Fruit fly (Drosophila melanogaster) whole organism, embryonic: Measurements from ENCODE around the gene CG16853.

Experiments used
- CG10543 ChIP-seq: fragments of 200-800 bp; sonication (Bioruptor generic); optimal IDR thresholded peaks from 3 replicates; lab custom pipeline; 2017; ENCODE audit warnings: missing biosample characterization, mild to moderate bottlenecking, missing genetic modification characterization, moderate library complexity
- CG11085 ChIP-seq: fragments of 200-800 bp; sonication (Bioruptor generic); IDR thresholded peaks from 2 replicates; pipeline ENCODE4 v1.3.6; 2022; ENCODE audit warnings: missing biosample characterization, missing genetic modification characterization
- CG11247 ChIP-seq: fragments of 200-800 bp; sonication (Bioruptor generic); IDR thresholded peaks from 2 replicates; pipeline ENCODE4 v1.3.6; 2022; ENCODE audit warnings: missing biosample characterization, missing genetic modification characterization
- CG11560 ChIP-seq: fragments of 200-800 bp; sonication (Bioruptor generic); IDR thresholded peaks from 3 replicates; pipeline ENCODE4 v1.3.6; 2022; ENCODE audit warnings: missing biosample characterization, missing genetic modification characterization
- CG11696 ChIP-seq: fragments of 200-800 bp; sonication (Bioruptor generic); IDR thresholded peaks from 2 replicates; pipeline ENCODE4 v1.3.6; 2022; ENCODE audit warnings: missing biosample characterization, missing genetic modification characterization
- CG12659 ChIP-seq: fragments of 200-800 bp; sonication (Bioruptor generic); optimal IDR thresholded peaks from 3 replicates; lab custom pipeline; 2017; ENCODE audit warnings: mild to moderate bottlenecking, missing biosample characterization, missing genetic modification reagents, missing genetic modification characterization
- CG15011 ChIP-seq: fragments of 200-800 bp; sonication (Bioruptor generic); optimal IDR thresholded peaks from 3 replicates; lab custom pipeline; 2018; ENCODE audit warnings: missing biosample characterization, mild to moderate bottlenecking, missing genetic modification characterization
- CG17612 ChIP-seq: fragments of 200-800 bp; sonication (Bioruptor generic); IDR thresholded peaks from 2 replicates; pipeline ENCODE4 v1.3.6; 2022; ENCODE audit warnings: missing biosample characterization, missing genetic modification characterization
- CG18011 ChIP-seq: fragments of 200-800 bp; sonication (Bioruptor generic); optimal IDR thresholded peaks from 2 replicates; lab custom pipeline; 2017; ENCODE audit warnings: missing biosample characterization, missing genetic modification characterization, mild to moderate bottlenecking, moderate library complexity, missing genotype
- CG2889 ChIP-seq: fragments of 200-800 bp; sonication (Bioruptor generic); IDR thresholded peaks from 3 replicates; pipeline ENCODE4 v1.3.6; 2022; ENCODE audit warnings: missing biosample characterization, missing genetic modification characterization
- CG3847 ChIP-seq: fragments of 200-800 bp; sonication (Bioruptor generic); IDR thresholded peaks from 2 replicates; pipeline ENCODE4 v1.3.6; 2022; ENCODE audit warnings: missing biosample characterization, missing genetic modification characterization
- CG4707 ChIP-seq: fragments of 200-800 bp; sonication (Bioruptor generic); optimal IDR thresholded peaks from 2 replicates; lab custom pipeline; 2018; ENCODE audit warnings: missing biosample characterization, mild to moderate bottlenecking, missing genetic modification characterization, moderate library complexity
- CG5245 ChIP-seq: fragments of 200-800 bp; sonication (Bioruptor generic); optimal IDR thresholded peaks from 3 replicates; lab custom pipeline; 2016; ENCODE audit warnings: missing biosample characterization, missing genetic modification characterization
- CG5953 ChIP-seq: fragments of 200-800 bp; sonication (Bioruptor generic); IDR thresholded peaks from 2 replicates; pipeline ENCODE4 v1.3.6; 2022; ENCODE audit warnings: missing biosample characterization, missing genetic modification characterization
- CG6654 ChIP-seq: fragments of 200-800 bp; sonication (Bioruptor generic); optimal IDR thresholded peaks from 2 replicates; lab custom pipeline; 2017; ENCODE audit warnings: missing biosample characterization, mild to moderate bottlenecking, missing genetic modification characterization
- CG6854 ChIP-seq: fragments of 200-800 bp; sonication (Bioruptor generic); optimal IDR thresholded peaks from 3 replicates; lab custom pipeline; 2017; ENCODE audit warnings: missing biosample characterization, mild to moderate bottlenecking, missing genetic modification characterization
- CG7271 ChIP-seq: fragments of 200-800 bp; sonication (Bioruptor generic); optimal IDR thresholded peaks from 2 replicates; lab custom pipeline; 2018; ENCODE audit warnings: missing biosample characterization, mild to moderate bottlenecking, missing genetic modification characterization, moderate library complexity
- CG7556 ChIP-seq: fragments of 200-800 bp; sonication (Bioruptor generic); optimal IDR thresholded peaks from 2 replicates; lab custom pipeline; 2017; ENCODE audit warnings: missing biosample characterization, mild to moderate bottlenecking, missing genetic modification characterization
- CG7928 ChIP-seq: fragments of 200-800 bp; sonication (Bioruptor generic); optimal IDR thresholded peaks from 2 replicates; lab custom pipeline; 2017; ENCODE audit warnings: missing biosample characterization, mild to moderate bottlenecking, missing genetic modification characterization
- CG9876 ChIP-seq: fragments of 200-800 bp; sonication (Bioruptor generic); optimal IDR thresholded peaks from 2 replicates; lab custom pipeline; 2016; ENCODE audit warnings: missing biosample characterization, missing genetic modification characterization
- Camta ChIP-seq: fragments of 200-800 bp; sonication (Bioruptor generic); optimal IDR thresholded peaks from 2 replicates; lab custom pipeline; 2016; ENCODE audit warnings: missing biosample characterization, missing genetic modification characterization
- D19A ChIP-seq: fragments of 200-800 bp; optimal IDR thresholded peaks from 3 replicates; lab custom pipeline; 2019; ENCODE audit warnings: missing biosample characterization, mild to moderate bottlenecking, missing genetic modification characterization, moderate library complexity
- Dref ChIP-seq: fragments of 200-800 bp; sonication (Bioruptor generic); IDR thresholded peaks from 2 replicates; pipeline ENCODE4 v1.3.6; 2022; ENCODE audit warnings: missing biosample characterization, missing genetic modification characterization
- Elba2 ChIP-seq: fragments of 200-800 bp; sonication (Bioruptor generic); optimal IDR thresholded peaks from 3 replicates; lab custom pipeline; 2016; ENCODE audit warnings: missing biosample characterization, missing genetic modification characterization
- Fer3 ChIP-seq: fragments of 200-800 bp; sonication (Bioruptor generic); optimal IDR thresholded peaks from 2 replicates; lab custom pipeline; 2018; ENCODE audit warnings: missing biosample characterization, mild to moderate bottlenecking, missing genetic modification characterization, moderate library complexity
- HmgZ ChIP-seq: fragments of 200-800 bp; sonication (Bioruptor generic); optimal IDR thresholded peaks from 2 replicates; lab custom pipeline; 2018; ENCODE audit warnings: missing biosample characterization, mild to moderate bottlenecking, missing genetic modification characterization
- Mad ChIP-seq: fragments of 200-800 bp; sonication (Bioruptor generic); optimal IDR thresholded peaks from 2 replicates; lab custom pipeline; 2016; ENCODE audit warnings: missing biosample characterization, missing genetic modification characterization
- NC2β ChIP-seq: fragments of 200-800 bp; sonication (Bioruptor generic); optimal IDR thresholded peaks from 2 replicates; lab custom pipeline; 2016; ENCODE audit warnings: missing biosample characterization, missing genetic modification characterization
- NK7.1 ChIP-seq: fragments of 200-800 bp; sonication (Bioruptor generic); optimal IDR thresholded peaks from 3 replicates; lab custom pipeline; 2016; ENCODE audit warnings: missing biosample characterization, missing genetic modification characterization
- NfI ChIP-seq: fragments of 200-800 bp; sonication (Bioruptor generic); optimal IDR thresholded peaks from 3 replicates; lab custom pipeline; 2018; ENCODE audit warnings: missing biosample characterization, mild to moderate bottlenecking, missing genetic modification characterization, moderate library complexity
- Ravus ChIP-seq: fragments of 200-800 bp; sonication (Bioruptor generic); IDR thresholded peaks from 2 replicates; pipeline ENCODE4 v1.3.6; 2022; ENCODE audit warnings: missing biosample characterization, missing genetic modification characterization
- Taf1 ChIP-seq: fragments of 200-800 bp; sonication (Bioruptor generic); IDR thresholded peaks from 2 replicates; pipeline ENCODE4 v1.3.6; 2022; ENCODE audit warnings: missing biosample characterization, missing genetic modification characterization
- Trl ChIP-seq, 3 experiments: fragments of >200 bp in 2 of 3; fragments of 200-800 bp in 1 of 3; sonication (Bioruptor generic) in 1 of 3; optimal IDR thresholded peaks; 2 replicates in 1 of 3; 3 replicates in 2 of 3; lab custom pipeline; 2016 to 2017; ENCODE audit warnings: missing biosample characterization in 1 of 3, missing genetic modification characterization in 1 of 3
- Usf ChIP-seq: fragments of 200-800 bp; sonication (Bioruptor generic); optimal IDR thresholded peaks from 2 replicates; lab custom pipeline; 2017; ENCODE audit warnings: missing genotype, missing biosample characterization, missing genetic modification characterization
- YL-1 ChIP-seq: fragments of 200-800 bp; sonication (Bioruptor generic); optimal IDR thresholded peaks from 3 replicates; lab custom pipeline; 2017; ENCODE audit warnings: missing biosample characterization, mild to moderate bottlenecking, missing genetic modification characterization
- dm ChIP-seq: fragments of 200-800 bp; sonication (Bioruptor generic); optimal IDR thresholded peaks from 3 replicates; lab custom pipeline; 2016; ENCODE audit warnings: missing biosample characterization, missing genetic modification characterization
- hth ChIP-seq: fragments of >200 bp; optimal IDR thresholded peaks from 2 replicates; lab custom pipeline; 2017; ENCODE audit warnings: inconsistent platforms
- luna ChIP-seq: fragments of 200-800 bp; sonication (Bioruptor generic); optimal IDR thresholded peaks from 2 replicates; lab custom pipeline; 2016; ENCODE audit warnings: missing biosample characterization, missing genetic modification characterization
- maf-S ChIP-seq: fragments of 200-800 bp; sonication (Bioruptor generic); optimal IDR thresholded peaks from 2 replicates; lab custom pipeline; 2016; ENCODE audit warnings: missing biosample characterization, missing genetic modification characterization
- nerfin-2 ChIP-seq: fragments of 200-800 bp; sonication (Bioruptor generic); IDR thresholded peaks from 2 replicates; pipeline ENCODE4 v1.3.6; 2022; ENCODE audit warnings: missing biosample characterization, missing genetic modification characterization; ENCODE audit not compliant: partially characterized antibody
- pan ChIP-seq, 4 experiments: fragments of >200 bp in 3 of 4; fragments of 200-800 bp in 1 of 4; sonication (Bioruptor generic) in 1 of 4; optimal IDR thresholded peaks in 3 of 4; IDR thresholded peaks in 1 of 4; 2 replicates each; pipeline versions ENCODE4 v1.3.6 to Lab custom; 2017 to 2022; ENCODE audit warnings: missing biosample characterization in 2 of 4, missing genetic modification characterization in 2 of 4, mixed read lengths in 1 of 4
- pum ChIP-seq: fragments of 200-800 bp; sonication (Bioruptor generic); optimal IDR thresholded peaks from 2 replicates; lab custom pipeline; 2016; ENCODE audit warnings: missing biosample characterization, missing genetic modification characterization
- sr ChIP-seq: fragments of 200-800 bp; sonication (Bioruptor generic); IDR thresholded peaks from 3 replicates; pipeline ENCODE4 v1.3.6; 2022; ENCODE audit warnings: missing biosample characterization, missing genetic modification characterization
- unc-4 ChIP-seq: fragments of 200-800 bp; sonication (Bioruptor generic); IDR thresholded peaks from 2 replicates; pipeline ENCODE4 v1.3.6; 2022; ENCODE audit warnings: missing biosample characterization, missing genetic modification characterization; ENCODE audit not compliant: partially characterized antibody
- vnd ChIP-seq: fragments of 200-800 bp; sonication (Bioruptor generic); IDR thresholded peaks from 3 replicates; pipeline ENCODE4 v1.3.6; 2022; ENCODE audit warnings: missing biosample characterization, missing genetic modification characterization; ENCODE audit not compliant: partially characterized antibody
- zen ChIP-seq: fragments of 200-800 bp; sonication (Bioruptor generic); optimal IDR thresholded peaks from 3 replicates; lab custom pipeline; 2018; ENCODE audit warnings: missing biosample characterization, mild to moderate bottlenecking, missing genetic modification characterization, moderate library complexity
- zen2 ChIP-seq: fragments of 200-800 bp; sonication (Bioruptor generic); IDR thresholded peaks from 3 replicates; pipeline ENCODE4 v1.3.6; 2022; ENCODE audit warnings: missing biosample characterization, missing genetic modification characterization; ENCODE audit not compliant: partially characterized antibody

The CG16853 gene

dm6 chr2L:13548786-13549780 lies 7.0 kb downstream of the CG16853 start, which contains the start of gene B4 (continued):
- TF ChIP-seq pan (optimal IDR thresholded peaks at IDR 0.05; lab: Kevin White, UChicago) (no peak), pan (GFP tag; optimal IDR thresholded peaks at IDR 0.05 in 1 of 2, IDR thresholded peaks at IDR 0.05 in 1 of 2) (peak in 1 of 2 experiments; percentile 64), D19A (tag; lab: Kevin White, UChicago) (no peak), sr (no peak; the same call in 1 of the 3 replicates), Usf (GFP tag; lab: Kevin White, UChicago) (no peak), zen2 (GFP tag; lab: Robert Waterston, UW) (no peak), CG7271 (tag; lab: Kevin White, UChicago) (no peak), CG5245 (GFP tag; lab: Kevin White, UChicago) (no peak), unc-4 (GFP tag; lab: Robert Waterston, UW) (0 out of 2 replicates have a peak, but pooled peaks have one; percentile 15), CG12659 (GFP tag; lab: Kevin White, UChicago) (peak; percentile 23), vnd (GFP tag; lab: Robert Waterston, UW) (no peak), CG4707 (GFP tag; lab: Kevin White, UChicago) (peak; percentile 73), Taf1 (no peak), CG7556 (GFP tag; lab: Kevin White, UChicago) (no peak), Elba2 (GFP tag; lab: Kevin White, UChicago) (peak; percentile 29), HmgZ (tag; lab: Kevin White, UChicago) (peak; percentile 12), CG7928 (GFP tag; lab: Kevin White, UChicago) (peak; percentile 88), Trl (optimal IDR thresholded peaks at IDR 0.05; lab: Kevin White, UChicago) (peak; percentile 25 to 60), Trl (GFP tag; optimal IDR thresholded peaks at IDR 0.05; lab: Kevin White, UChicago) (peak; percentile 18), CG18011 (no peak), hth (lab: Kevin White, UChicago) (no peak), CG15011 (GFP tag; lab: Kevin White, UChicago) (no peak), CG11696 (GFP tag; lab: Robert Waterston, UW) (no peak), luna (GFP tag; lab: Kevin White, UChicago) (peak; percentile 0), Ravus (GFP tag; lab: Robert Waterston, UW) (no peak), CG9876 (GFP tag; lab: Kevin White, UChicago) (no peak), CG10543 (GFP tag; lab: Kevin White, UChicago) (peak; percentile 85), CG6854 (GFP tag; lab: Kevin White, UChicago) (peak; percentile 56), CG5953 (peak; percentile 65; the same call in 1 of the 2 replicates), Mad (no peak), CG11247 (no peak), CG6654 (GFP tag; lab: Kevin White, UChicago) (no peak), CG2889 (GFP tag; lab: Robert Waterston, UW) (no peak), CG17612 (GFP tag; lab: Robert Waterston, UW) (no peak), Dref (no peak), dm (peak; percentile 70), CG11560 (tag; lab: Robert Waterston, UW) (no peak), CG11085 (GFP tag; lab: Robert Waterston, UW) (no peak), Fer3 (tag; lab: Kevin White, UChicago) (peak; percentile 15), NfI (GFP tag; lab: Kevin White, UChicago) (no peak), maf-S (GFP tag; lab: Kevin White, UChicago) (no peak), nerfin-2 (GFP tag; lab: Robert Waterston, UW) (peak; percentile 35; the same call in 1 of the 2 replicates), pum (GFP tag; lab: Kevin White, UChicago) (no peak), NK7.1 (GFP tag; lab: Kevin White, UChicago) (peak; percentile 2), YL-1 (peak; percentile 11), NC2β (GFP tag; lab: Kevin White, UChicago) (no peak), CG3847 (peak; percentile 38; the same call in 1 of the 2 replicates), Camta (GFP tag; lab: Kevin White, UChicago) (peak; percentile 10), zen (no peak)
